Fruit fly (Drosophila melanogaster): Measurements from ENCODE around the gene CG7246.

CG7246 gene

dm6 chrX:9060078-9060477 lies 20.8 kb downstream of the CG7246 start (continued):
- TF ChIP-seq seq (GFP tag; IDR thresholded peaks at IDR 0.05) = peak; percentile 84
- peak; percentile 59 for TF ChIP-seq CG2120 (GFP tag; optimal IDR thresholded peaks at IDR 0.05)
- TF ChIP-seq Ssrp (tag; optimal IDR thresholded peaks at IDR 0.05) = peak; percentile 66
- no peak for TF ChIP-seq CG1832 (GFP tag; optimal IDR thresholded peaks at IDR 0.05)
- TF ChIP-seq CG13424 (tag; optimal IDR thresholded peaks at IDR 0.05) = peak; percentile 85
- peak; percentile 87 for TF ChIP-seq gem (tag; optimal IDR thresholded peaks at IDR 0.05)
- TF ChIP-seq ci (GFP tag; IDR thresholded peaks at IDR 0.05) = peak; percentile 87
- TF ChIP-seq ATbp (GFP tag; optimal IDR thresholded peaks at IDR 0.05) = peak; percentile 74
- peak; percentile 25 for TF ChIP-seq CG30431 (GFP tag; optimal IDR thresholded peaks at IDR 0.05)
- TF ChIP-seq sr (GFP tag; IDR thresholded peaks at IDR 0.05) = peak; percentile 23; the same call in 1 of the 3 replicates
- TF ChIP-seq Mes4 (GFP tag; optimal IDR thresholded peaks at IDR 0.05) = peak; percentile 44
- no peak for TF ChIP-seq GATAe (GFP tag; conservative IDR thresholded peaks at IDR 0.05)
- TF ChIP-seq psq (GFP tag; optimal IDR thresholded peaks at IDR 0.05) = no peak
- TF ChIP-seq croc (GFP tag; conservative IDR thresholded peaks at IDR 0.05) = peak; percentile 15; the same call in 1 of the 3 replicates
- no peak for TF ChIP-seq Poxn (GFP tag; IDR thresholded peaks at IDR 0.05)
- TF ChIP-seq D (optimal IDR thresholded peaks at IDR 0.05) = no peak
- peak; percentile 68 for TF ChIP-seq D (GFP tag; optimal IDR thresholded peaks at IDR 0.05)
- TF ChIP-seq fd102C (GFP tag; optimal IDR thresholded peaks at IDR 0.05) = no peak
- peak; percentile 47 for TF ChIP-seq CG8089 (GFP tag; optimal IDR thresholded peaks at IDR 0.05)
- TF ChIP-seq Atf6 (GFP tag; IDR thresholded peaks at IDR 0.05) = peak; percentile 70; the same call in 1 of the 2 replicates
- TF ChIP-seq trem (tag; optimal IDR thresholded peaks at IDR 0.05) = peak; percentile 48
- TF ChIP-seq ftz-f1 (GFP tag; optimal IDR thresholded peaks at IDR 0.05) = no peak
- TF ChIP-seq CG2712 (tag; optimal IDR thresholded peaks at IDR 0.05) = peak; percentile 71
- TF ChIP-seq CG18476 (GFP tag; optimal IDR thresholded peaks at IDR 0.05) = peak; percentile 61
- peak; percentile 73 for TF ChIP-seq CG12299 (tag; optimal IDR thresholded peaks at IDR 0.05)
- TF ChIP-seq bab2 (GFP tag; optimal IDR thresholded peaks at IDR 0.05) = peak; percentile 27
- no peak for TF ChIP-seq Abd-B (GFP tag; optimal IDR thresholded peaks at IDR 0.05)
- TF ChIP-seq cad (GFP tag; optimal IDR thresholded peaks at IDR 0.05) = no peak
- no peak for TF ChIP-seq her (GFP tag; optimal IDR thresholded peaks at IDR 0.05)
- TF ChIP-seq CG17328 (GFP tag; IDR thresholded peaks at IDR 0.05) = peak; percentile 81
- no peak for TF ChIP-seq Lim3 (GFP tag; IDR thresholded peaks at IDR 0.05)
- TF ChIP-seq CG17612 (GFP tag; IDR thresholded peaks at IDR 0.05) = no peak
- TF ChIP-seq D19B (GFP tag; optimal IDR thresholded peaks at IDR 0.05) = no peak
- TF ChIP-seq ac (GFP tag; optimal IDR thresholded peaks at IDR 0.05) = no peak
- no peak for TF ChIP-seq Ets97D (GFP tag; optimal IDR thresholded peaks at IDR 0.05)
- TF ChIP-seq wdn (GFP tag; IDR thresholded peaks at IDR 0.05) = peak; percentile 46; the same call in 1 of the 2 replicates
- TF ChIP-seq gsb-n (tag; optimal IDR thresholded peaks at IDR 0.05) = peak; percentile 55
- peak; percentile 54 for TF ChIP-seq esg (GFP tag; conservative IDR thresholded peaks at IDR 0.05)
- TF ChIP-seq CG1603 (tag; optimal IDR thresholded peaks at IDR 0.05) = peak; percentile 90
- TF ChIP-seq tx (GFP tag; optimal IDR thresholded peaks at IDR 0.05) = no peak
- TF ChIP-seq dmrt99B (tag; optimal IDR thresholded peaks at IDR 0.05) = peak; percentile 85
- TF ChIP-seq Ptx1 (GFP tag; IDR thresholded peaks at IDR 0.05) = peak; percentile 63
- TF ChIP-seq CG12659 (GFP tag; optimal IDR thresholded peaks at IDR 0.05) = peak; percentile 70
- no peak for TF ChIP-seq Taf1 (GFP tag; IDR thresholded peaks at IDR 0.05)
- peak; percentile 21 for TF ChIP-seq pum (GFP tag; optimal IDR thresholded peaks at IDR 0.05)
- TF ChIP-seq CG13775 (GFP tag; optimal IDR thresholded peaks at IDR 0.05) = no peak
- TF ChIP-seq sd (tag; optimal IDR thresholded peaks at IDR 0.05) = peak; percentile 62
- TF ChIP-seq usp (GFP tag; optimal IDR thresholded peaks at IDR 0.05) = no peak
- no peak for TF ChIP-seq z (GFP tag; IDR thresholded peaks at IDR 0.05)
- TF ChIP-seq Ada2b (GFP tag; IDR thresholded peaks at IDR 0.05) = peak; percentile 83
- peak; percentile 78 for TF ChIP-seq CG11695 (GFP tag; IDR thresholded peaks at IDR 0.05)
- TF ChIP-seq CG16813 (GFP tag; IDR thresholded peaks at IDR 0.05; ENCODE audit: partially characterized antibody) = no peak
